Worm (Caenorhabditis elegans): ENCODE measurements around the gene T23G7.2.

DNA sequence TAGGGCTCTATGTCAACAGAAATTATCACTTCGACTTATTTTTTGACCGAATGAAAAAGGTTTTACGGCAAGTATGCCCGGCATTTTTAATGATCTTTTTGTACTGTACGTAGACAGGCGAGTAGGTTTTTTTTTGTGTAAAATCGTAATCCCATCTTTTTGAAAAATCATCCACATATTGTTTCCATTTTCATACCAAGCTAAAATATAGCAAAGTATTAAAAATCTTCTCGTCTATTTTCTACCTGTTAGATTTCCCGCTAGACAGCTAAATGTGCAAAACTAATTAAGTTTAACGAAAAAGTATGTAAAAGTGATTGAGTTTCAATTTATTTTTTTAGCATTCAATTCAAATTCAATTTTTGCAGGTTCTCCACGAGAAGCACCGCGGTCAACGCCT, 41.4 kb downstream of the T23G7.2 start, which contains the start of gene C16D2.1:
- TF ChIP-seq unc-62 (GFP tag; optimal IDR thresholded peaks at IDR 0.05) = no peak
- TF ChIP-seq zag-1 (tag; optimal IDR thresholded peaks at IDR 0.05) = no peak
- no peak for TF ChIP-seq lsy-2 (tag; optimal IDR thresholded peaks at IDR 0.05)
- no peak for TF ChIP-seq nhr-77 (tag; optimal IDR thresholded peaks at IDR 0.05)
- no peak for TF ChIP-seq unc-39 (tag; optimal IDR thresholded peaks at IDR 0.05)
- TF ChIP-seq egl-27 (tag; optimal IDR thresholded peaks at IDR 0.05) = no peak
- no peak for TF ChIP-seq F13H6.1 (tag; optimal IDR thresholded peaks at IDR 0.05)
- TF ChIP-seq nhr-23 (tag; optimal IDR thresholded peaks at IDR 0.05) = no peak
- no peak for TF ChIP-seq R02D3.7 (tag; optimal IDR thresholded peaks at IDR 0.05)
- TF ChIP-seq elt-3 (tag; optimal IDR thresholded peaks at IDR 0.05) = no peak
